Fruit fly (Drosophila melanogaster) whole organism, prepupa: ENCODE results near the gene CG14052.

Source experiments
- CG11902 ChIP-seq: fragments of 200-800 bp; sonication (Bioruptor generic); optimal IDR thresholded peaks from 3 replicates; lab custom pipeline; 2016; ENCODE audit warnings: missing biosample characterization, missing genetic modification characterization
- CG32006 ChIP-seq: fragments of 200-800 bp; sonication (Bioruptor generic); optimal IDR thresholded peaks from 3 replicates; lab custom pipeline; 2017; ENCODE audit warnings: missing biosample characterization, mild to moderate bottlenecking, missing genetic modification characterization
- CG34406 ChIP-seq: fragments of 200-800 bp; sonication (Bioruptor generic); optimal IDR thresholded peaks from 3 replicates; lab custom pipeline; 2016; ENCODE audit warnings: missing biosample characterization, missing genetic modification characterization
- CG6276 ChIP-seq: fragments of 200-800 bp; sonication (Bioruptor generic); optimal IDR thresholded peaks from 2 replicates; lab custom pipeline; 2017; ENCODE audit warnings: missing biosample characterization, mild to moderate bottlenecking, missing genetic modification characterization
- CG6854 ChIP-seq: fragments of 200-800 bp; sonication (Bioruptor generic); optimal IDR thresholded peaks from 2 replicates; lab custom pipeline; 2017; ENCODE audit warnings: missing biosample characterization, mild to moderate bottlenecking, missing genetic modification characterization
- CG8632 ChIP-seq: fragments of 200-800 bp; sonication (Bioruptor generic); optimal IDR thresholded peaks from 3 replicates; lab custom pipeline; 2016; ENCODE audit warnings: missing biosample characterization, missing genetic modification characterization
- Eip78C ChIP-seq: fragments of 200-800 bp; sonication (Bioruptor generic); peaks from one replicate; lab custom pipeline; 2016; ENCODE audit warnings: missing biosample characterization, missing genetic modification characterization
- Gug ChIP-seq: fragments of 200-800 bp; sonication (Bioruptor generic); IDR thresholded peaks from 2 replicates; pipeline ENCODE4 v1.3.6; 2022; ENCODE audit warnings: missing biosample characterization, missing genetic modification characterization
- Sox102F ChIP-seq: fragments of 200-800 bp; sonication (Bioruptor generic); optimal IDR thresholded peaks from 2 replicates; lab custom pipeline; 2016; ENCODE audit warnings: missing biosample characterization, mild to moderate bottlenecking, missing genetic modification characterization
- dac ChIP-seq: fragments of 200-800 bp; sonication (Bioruptor generic); optimal IDR thresholded peaks from 2 replicates; lab custom pipeline; 2017; ENCODE audit warnings: missing biosample characterization, mild to moderate bottlenecking, missing genetic modification characterization
- fd59A ChIP-seq: fragments of 200-800 bp; sonication (Bioruptor generic); optimal IDR thresholded peaks from 2 replicates; lab custom pipeline; 2017; ENCODE audit warnings: missing biosample characterization, mild to moderate bottlenecking, missing genetic modification characterization, missing genetic modification reagents
- ss ChIP-seq, 2 experiments: fragments of 200-800 bp; sonication (Bioruptor generic); optimal IDR thresholded peaks; 2 replicates in 1 of 2; 3 replicates in 1 of 2; lab custom pipeline; 2017 to 2018; ENCODE audit warnings: mild to moderate bottlenecking in 2 of 2, missing biosample characterization in 2 of 2, missing genetic modification characterization in 2 of 2, moderate library complexity in 1 of 2
- vri ChIP-seq: fragments of 200-800 bp; sonication (Bioruptor generic); optimal IDR thresholded peaks from 3 replicates; lab custom pipeline; 2016; ENCODE audit warnings: missing biosample characterization, mild to moderate bottlenecking, missing genetic modification characterization

dm6 chrX:2221598-2221997 lies 2.0 kb upstream of the CG14052 start:
- TF ChIP-seq CG32006 (GFP tag; lab: Kevin White, UChicago) (no peak), CG34406 (GFP tag; lab: Kevin White, UChicago) (no peak), vri (no peak), dac (GFP tag; lab: Kevin White, UChicago) (no peak), CG6276 (no peak), Eip78C (GFP tag; lab: Kevin White, UChicago) (no peak), CG8632 (GFP tag; lab: Kevin White, UChicago) (no peak), Sox102F (no peak), CG6854 (GFP tag; lab: Kevin White, UChicago) (no peak), fd59A (GFP tag; lab: Kevin White, UChicago) (no peak), ss (GFP tag; optimal IDR thresholded peaks at IDR 0.05; lab: Kevin White, UChicago) (no peak), Gug (no peak), CG11902 (GFP tag; lab: Kevin White, UChicago) (no peak)
